Worm (Caenorhabditis elegans) whole organism, L1 larva: ENCODE measurements around the gene hsp-1.

ENCODE experiments used
- ama-1 ChIP-seq: fragments of 150-350 bp; optimal IDR thresholded peaks from 2 replicates; lab custom pipeline; 2014
- fos-1 ChIP-seq: fragments of 150-350 bp; optimal IDR thresholded peaks from 2 replicates; lab custom pipeline; 2014; ENCODE audit warnings: missing biosample characterization, missing genetic modification characterization
- lsy-2 ChIP-seq, 2 experiments: fragments of 150-350 bp; optimal IDR thresholded peaks; 2 replicates each; lab custom pipeline; 2014; ENCODE audit warnings: missing biosample characterization in 2 of 2, missing genetic modification characterization in 2 of 2
- nhr-11 ChIP-seq: fragments of 150-350 bp; optimal IDR thresholded peaks from 2 replicates; lab custom pipeline; 2014; ENCODE audit warnings: missing biosample characterization, missing genetic modification characterization
- nhr-12 ChIP-seq: sonication (generic microtip); optimal IDR thresholded peaks from 2 replicates; lab custom pipeline; 2017; ENCODE audit warnings: missing biosample characterization, missing genetic modification characterization
- nhr-76 ChIP-seq: sonication (generic microtip); optimal IDR thresholded peaks from 2 replicates; lab custom pipeline; 2017; ENCODE audit warnings: missing biosample characterization, missing genetic modification characterization
- rnt-1 ChIP-seq: sonication (generic microtip); optimal IDR thresholded peaks from 2 replicates; lab custom pipeline; 2016; ENCODE audit warnings: mild to moderate bottlenecking, missing genetic modification characterization, moderate library complexity, missing compliant biosample characterization

DNA sequence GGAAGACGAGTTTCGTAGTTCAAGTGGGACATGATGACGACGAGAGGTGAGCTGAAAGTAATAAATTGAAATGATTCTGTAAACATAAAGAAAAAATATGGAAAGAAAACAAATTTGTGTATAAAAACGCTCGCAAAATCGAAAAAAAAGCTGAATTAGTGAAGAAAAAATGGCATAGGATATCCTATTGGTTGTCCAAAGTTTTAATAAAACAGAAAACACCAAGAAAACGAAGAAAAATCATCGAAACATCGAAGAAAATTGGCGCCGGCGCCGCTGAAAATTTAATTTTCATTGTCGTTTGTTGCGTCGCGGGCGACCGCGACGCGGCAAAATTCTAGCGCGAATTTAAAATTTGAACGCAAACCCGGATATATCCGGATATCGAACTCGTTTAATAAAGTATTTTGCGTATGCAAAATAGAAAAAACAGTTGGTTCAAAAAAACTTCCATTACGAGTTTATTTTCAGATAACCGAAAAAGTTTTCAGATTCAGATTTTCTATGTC, 5.1 kb upstream of the hsp-1 start, which contains the start of gene gln-5:
- TF ChIP-seq lsy-2 (tag; optimal IDR thresholded peaks at IDR 0.05; lab: Kevin White, UChicago): no peak
- no peak for TF ChIP-seq fos-1 (tag; lab: Kevin White, UChicago)
- TF ChIP-seq nhr-76: no peak
- TF ChIP-seq nhr-11 (tag; lab: Kevin White, UChicago): no peak
- no peak for TF ChIP-seq rnt-1 (tag; lab: Kevin White, UChicago)
- no peak for TF ChIP-seq nhr-12
- no peak for TF ChIP-seq ama-1
